Fruit fly (Drosophila melanogaster) whole organism, embryonic: ENCODE measurements around the gene Iyd.
A peak's percentile ranks its signal among the peaks of the same experiment; 100 is the strongest.

Source experiments
- Abd-B ChIP-seq: fragments of 200-800 bp; sonication (Bioruptor generic); optimal IDR thresholded peaks from 2 replicates; lab custom pipeline; 2018; ENCODE audit warnings: missing biosample characterization, mild to moderate bottlenecking, missing genetic modification characterization, moderate library complexity
- Aef1 ChIP-seq: fragments of 200-800 bp; sonication (Bioruptor generic); IDR thresholded peaks from 3 replicates; pipeline ENCODE4 v1.3.6; 2022; ENCODE audit warnings: missing biosample characterization, missing genetic modification characterization
- BEAF-32 ChIP-seq: fragments of 200-800 bp; sonication (Bioruptor generic); optimal IDR thresholded peaks from 3 replicates; lab custom pipeline; 2017; ENCODE audit warnings: missing biosample characterization, missing genetic modification characterization, mild to moderate bottlenecking, moderate library complexity, missing genetic modification reagents
- CG10147 ChIP-seq: fragments of 200-800 bp; sonication (Bioruptor generic); optimal IDR thresholded peaks from 2 replicates; lab custom pipeline; 2019; ENCODE audit warnings: missing biosample characterization, mild to moderate bottlenecking, missing genetic modification characterization, moderate library complexity
- CG10209 ChIP-seq: fragments of 200-800 bp; sonication (Bioruptor generic); optimal IDR thresholded peaks from 3 replicates; lab custom pipeline; 2017; ENCODE audit warnings: missing biosample characterization, mild to moderate bottlenecking, missing genetic modification characterization, missing genetic modification reagents
- CG10543 ChIP-seq: fragments of 200-800 bp; sonication (Bioruptor generic); optimal IDR thresholded peaks from 3 replicates; lab custom pipeline; 2017; ENCODE audit warnings: missing biosample characterization, mild to moderate bottlenecking, missing genetic modification characterization, moderate library complexity
- CG10979 ChIP-seq: fragments of 200-800 bp; sonication (Bioruptor generic); optimal IDR thresholded peaks from 2 replicates; lab custom pipeline; 2018; ENCODE audit warnings: missing biosample characterization, mild to moderate bottlenecking, missing genetic modification characterization, moderate library complexity
- CG11093 ChIP-seq: fragments of 200-800 bp; sonication (Bioruptor generic); IDR thresholded peaks from 3 replicates; pipeline ENCODE4 v1.3.6; 2022; ENCODE audit warnings: missing biosample characterization, missing genetic modification characterization
- CG11504 ChIP-seq: fragments of 200-800 bp; sonication (Bioruptor generic); optimal IDR thresholded peaks from 3 replicates; lab custom pipeline; 2019; ENCODE audit warnings: missing biosample characterization, mild to moderate bottlenecking, missing genetic modification characterization, moderate library complexity
- CG12659 ChIP-seq: fragments of 200-800 bp; sonication (Bioruptor generic); optimal IDR thresholded peaks from 3 replicates; lab custom pipeline; 2017; ENCODE audit warnings: mild to moderate bottlenecking, missing biosample characterization, missing genetic modification reagents, missing genetic modification characterization
- CG12942 ChIP-seq: fragments of 200-800 bp; sonication (Bioruptor generic); optimal IDR thresholded peaks from 3 replicates; lab custom pipeline; 2016; ENCODE audit warnings: missing biosample characterization, missing genetic modification characterization
- CG13287 ChIP-seq: fragments of 200-800 bp; sonication (Bioruptor generic); IDR thresholded peaks from 2 replicates; pipeline ENCODE4 v1.3.6; 2022; ENCODE audit warnings: missing biosample characterization, missing genetic modification characterization; ENCODE audit not compliant: partially characterized antibody
- CG13424 ChIP-seq: fragments of 200-800 bp; sonication (Bioruptor generic); optimal IDR thresholded peaks from 2 replicates; lab custom pipeline; 2019; ENCODE audit warnings: missing biosample characterization, mild to moderate bottlenecking, missing genetic modification characterization, moderate library complexity
- CG14965 ChIP-seq: fragments of 200-800 bp; sonication (Bioruptor generic); optimal IDR thresholded peaks from 2 replicates; lab custom pipeline; 2016; ENCODE audit warnings: missing biosample characterization, missing genetic modification characterization, borderline replicate concordance
- CG16779 ChIP-seq: fragments of 200-800 bp; sonication (Bioruptor generic); IDR thresholded peaks from 2 replicates; pipeline ENCODE4 v1.3.6; 2022; ENCODE audit warnings: missing biosample characterization, missing genetic modification characterization
- CG1832 ChIP-seq: fragments of 200-800 bp; sonication (Bioruptor generic); optimal IDR thresholded peaks from 2 replicates; lab custom pipeline; 2017; ENCODE audit warnings: missing biosample characterization, mild to moderate bottlenecking, missing genetic modification characterization, inconsistent platforms
- CG18599 ChIP-seq: fragments of 200-800 bp; sonication (Bioruptor generic); optimal IDR thresholded peaks from 3 replicates; lab custom pipeline; 2017; ENCODE audit warnings: missing biosample characterization, missing genetic modification characterization, mild to moderate bottlenecking, moderate library complexity, missing genetic modification reagents
- CG18764 ChIP-seq: fragments of 200-800 bp; sonication (Bioruptor generic); optimal IDR thresholded peaks from 3 replicates; lab custom pipeline; 2016; ENCODE audit warnings: missing biosample characterization, missing genetic modification characterization
- CG2116 ChIP-seq: fragments of 200-800 bp; sonication (Bioruptor generic); optimal IDR thresholded peaks from 3 replicates; lab custom pipeline; 2018; ENCODE audit warnings: missing biosample characterization, mild to moderate bottlenecking, missing genetic modification characterization
- CG2712 ChIP-seq: fragments of 200-800 bp; optimal IDR thresholded peaks from 3 replicates; lab custom pipeline; 2019; ENCODE audit warnings: missing biosample characterization, mild to moderate bottlenecking, missing genetic modification characterization, moderate library complexity
- CG30020 ChIP-seq: fragments of 200-800 bp; optimal IDR thresholded peaks from 2 replicates; lab custom pipeline; 2019; ENCODE audit warnings: missing biosample characterization, mild to moderate bottlenecking, missing genetic modification characterization, moderate library complexity
- CG43689 ChIP-seq: fragments of 200-800 bp; sonication (Bioruptor generic); IDR thresholded peaks from 2 replicates; pipeline ENCODE4 v1.3.6; 2022; ENCODE audit warnings: missing biosample characterization, missing genetic modification characterization
- CG4617 ChIP-seq: fragments of 200-800 bp; sonication (Bioruptor generic); optimal IDR thresholded peaks from 3 replicates; lab custom pipeline; 2016; ENCODE audit warnings: missing biosample characterization, missing genetic modification characterization, borderline replicate concordance
- CG6175 ChIP-seq: fragments of 200-800 bp; sonication (Bioruptor generic); IDR thresholded peaks from 3 replicates; pipeline ENCODE4 v1.3.6; 2022; ENCODE audit warnings: missing biosample characterization, missing genetic modification characterization
- CG8924 ChIP-seq: fragments of 200-800 bp; optimal IDR thresholded peaks from 3 replicates; lab custom pipeline; 2019; ENCODE audit warnings: missing biosample characterization, mild to moderate bottlenecking, missing genetic modification characterization, moderate library complexity
- CG9932 ChIP-seq: fragments of 200-800 bp; sonication (Bioruptor generic); IDR thresholded peaks from 2 replicates; pipeline ENCODE4 v1.3.6; 2022; ENCODE audit warnings: missing biosample characterization, missing genetic modification characterization
- Dek ChIP-seq: fragments of 200-800 bp; sonication (Bioruptor generic); optimal IDR thresholded peaks from 3 replicates; lab custom pipeline; 2019; ENCODE audit warnings: missing biosample characterization, mild to moderate bottlenecking, missing genetic modification characterization, moderate library complexity
- Dip3 ChIP-seq: fragments of 200-800 bp; sonication (Bioruptor generic); optimal IDR thresholded peaks from 3 replicates; lab custom pipeline; 2016; ENCODE audit warnings: missing biosample characterization, missing genetic modification characterization
- Dll ChIP-seq: fragments of 200-800 bp; sonication (Bioruptor generic); IDR thresholded peaks from 4 replicates; pipeline ENCODE4 v1.3.6; 2022; ENCODE audit warnings: missing biosample characterization, missing genetic modification characterization; ENCODE audit not compliant: partially characterized antibody
- E2f1 ChIP-seq: fragments of 200-800 bp; sonication (Bioruptor generic); IDR thresholded peaks from 2 replicates; pipeline ENCODE4 v1.3.6; 2022; ENCODE audit warnings: missing biosample characterization, missing genetic modification characterization
- Mad ChIP-seq: fragments of 200-800 bp; sonication (Bioruptor generic); optimal IDR thresholded peaks from 2 replicates; lab custom pipeline; 2016; ENCODE audit warnings: missing biosample characterization, missing genetic modification characterization
- Rx ChIP-seq: fragments of 200-800 bp; sonication (Bioruptor generic); IDR thresholded peaks from 2 replicates; pipeline ENCODE4 v1.3.6; 2022; ENCODE audit warnings: missing biosample characterization, missing genetic modification characterization
- Usf ChIP-seq: fragments of 200-800 bp; sonication (Bioruptor generic); optimal IDR thresholded peaks from 2 replicates; lab custom pipeline; 2017; ENCODE audit warnings: missing genotype, missing biosample characterization, missing genetic modification characterization
- ac ChIP-seq: fragments of 200-800 bp; sonication (Bioruptor generic); optimal IDR thresholded peaks from 3 replicates; lab custom pipeline; 2017; ENCODE audit warnings: missing biosample characterization, mild to moderate bottlenecking, missing genetic modification characterization
- cas ChIP-seq: fragments of 200-800 bp; sonication (Bioruptor generic); IDR thresholded peaks from 2 replicates; pipeline ENCODE4 v1.3.6; 2022; ENCODE audit warnings: missing biosample characterization, missing genetic modification characterization
- corto ChIP-seq: fragments of 200-800 bp; sonication (Bioruptor generic); optimal IDR thresholded peaks from 2 replicates; lab custom pipeline; 2016; ENCODE audit warnings: missing biosample characterization, mild to moderate bottlenecking, missing genetic modification characterization, moderate library complexity
- ems ChIP-seq: fragments of 200-800 bp; sonication (Bioruptor generic); optimal IDR thresholded peaks from 3 replicates; lab custom pipeline; 2016; ENCODE audit warnings: missing biosample characterization, missing genetic modification characterization
- eve ChIP-seq, 2 experiments: fragments of >200 bp; optimal IDR thresholded peaks; 2 replicates each; lab custom pipeline; 2017; ENCODE audit warnings: missing biosample characterization in 2 of 2, missing genetic modification characterization in 2 of 2
- ham ChIP-seq: fragments of 200-800 bp; sonication (Bioruptor generic); IDR thresholded peaks from 2 replicates; pipeline ENCODE4 v1.3.6; 2022; ENCODE audit warnings: missing biosample characterization, missing genetic modification characterization
- inv ChIP-seq: fragments of 200-800 bp; sonication (Bioruptor generic); IDR thresholded peaks from 2 replicates; pipeline ENCODE4 v1.3.6; 2022; ENCODE audit warnings: missing biosample characterization, missing genetic modification characterization; ENCODE audit not compliant: partially characterized antibody
- onecut ChIP-seq: fragments of 200-800 bp; sonication (Bioruptor generic); IDR thresholded peaks from 2 replicates; pipeline ENCODE4 v1.3.6; 2022; ENCODE audit warnings: missing biosample characterization, missing genetic modification characterization
- pfk ChIP-seq: fragments of 200-800 bp; sonication (Bioruptor generic); optimal IDR thresholded peaks from 2 replicates; lab custom pipeline; 2018; ENCODE audit warnings: missing biosample characterization, mild to moderate bottlenecking, missing genetic modification characterization, moderate library complexity
- psq ChIP-seq: fragments of 200-800 bp; sonication (Bioruptor generic); optimal IDR thresholded peaks from 2 replicates; lab custom pipeline; 2017; ENCODE audit warnings: missing biosample characterization, missing genetic modification characterization
- pzg ChIP-seq: fragments of 200-800 bp; sonication (Bioruptor generic); optimal IDR thresholded peaks from 3 replicates; lab custom pipeline; 2018; ENCODE audit warnings: missing biosample characterization, mild to moderate bottlenecking, missing genetic modification characterization, moderate library complexity
- sim ChIP-seq: fragments of 200-800 bp; sonication (Bioruptor generic); IDR thresholded peaks from 2 replicates; pipeline ENCODE4 v1.3.6; 2022; ENCODE audit warnings: missing biosample characterization, missing genetic modification characterization
- sisA ChIP-seq: fragments of 200-800 bp; sonication (Bioruptor generic); IDR thresholded peaks from 2 replicates; pipeline ENCODE4 v1.3.6; 2022; ENCODE audit warnings: missing biosample characterization, missing genetic modification characterization
- toy ChIP-seq: fragments of 200-800 bp; sonication (Bioruptor generic); IDR thresholded peaks from 2 replicates; pipeline ENCODE4 v1.3.6; 2022; ENCODE audit warnings: missing biosample characterization, missing genetic modification characterization
- trem ChIP-seq: fragments of 200-800 bp; optimal IDR thresholded peaks from 3 replicates; lab custom pipeline; 2019; ENCODE audit warnings: missing biosample characterization, mild to moderate bottlenecking, missing genetic modification characterization, moderate library complexity
- twi ChIP-seq: fragments of 200-800 bp; optimal IDR thresholded peaks from 2 replicates; lab custom pipeline; 2019; ENCODE audit warnings: missing biosample characterization, mild to moderate bottlenecking, missing genetic modification characterization, moderate library complexity
- z ChIP-seq: fragments of 200-800 bp; sonication (Bioruptor generic); IDR thresholded peaks from 3 replicates; pipeline ENCODE4 v1.3.6; 2022; ENCODE audit warnings: missing biosample characterization, missing genetic modification characterization

Iyd gene

DNA sequence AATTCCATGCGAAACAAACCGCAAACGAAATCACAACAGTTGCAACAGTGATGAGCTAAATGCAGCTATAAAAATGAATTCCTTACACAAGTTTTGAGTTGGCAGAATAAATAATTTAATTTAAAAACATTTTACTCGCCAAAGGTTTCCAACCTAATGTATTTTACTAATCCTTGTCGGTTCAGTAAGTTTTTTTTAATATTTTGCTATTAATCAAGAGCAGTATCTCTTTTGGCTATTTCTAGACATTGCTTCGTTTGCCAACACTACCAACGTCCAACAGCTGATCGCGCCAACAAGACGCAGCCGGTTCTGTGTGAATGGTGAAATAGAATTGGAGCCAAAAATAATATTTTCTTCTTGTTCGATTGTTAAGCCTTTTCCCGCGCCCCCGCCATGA, 31.4 kb downstream of the Iyd start, which contains the start of the genes CG32075, CG45101 and SuUR (continued):
- TF ChIP-seq CG10209 (GFP tag; lab: Kevin White, UChicago) (peak; percentile 85), CG2116 (GFP tag; lab: Kevin White, UChicago) (peak; percentile 67), Rx (GFP tag; lab: Robert Waterston, UW) (peak; percentile 77), Dip3 (peak; percentile 91), toy (no peak), Dll (GFP tag; lab: Robert Waterston, UW) (no peak), CG13424 (tag; lab: Kevin White, UChicago) (peak; percentile 90), CG11093 (GFP tag; lab: Robert Waterston, UW) (peak; percentile 73; the same call in 2 of the 3 replicates), CG10543 (GFP tag; lab: Kevin White, UChicago) (peak; percentile 90), cas (peak; percentile 62), CG9932 (GFP tag; lab: Robert Waterston, UW) (peak; percentile 94), CG43689 (GFP tag; lab: Robert Waterston, UW) (peak; percentile 50; the same call in 1 of the 2 replicates), CG11504 (peak; percentile 85), CG12942 (peak; percentile 94), Abd-B (GFP tag; lab: Kevin White, UChicago) (peak; percentile 89), Mad (peak; percentile 90), CG10979 (tag; lab: Kevin White, UChicago) (peak; percentile 76), CG1832 (GFP tag; lab: Kevin White, UChicago) (no peak), CG18599 (GFP tag; lab: Kevin White, UChicago) (peak; percentile 83), CG16779 (GFP tag; lab: Robert Waterston, UW) (peak; percentile 54; the same call in 1 of the 2 replicates), twi (tag; lab: Kevin White, UChicago) (peak; percentile 72), CG12659 (GFP tag; lab: Kevin White, UChicago) (peak; percentile 94), inv (no peak), CG30020 (tag; lab: Kevin White, UChicago) (peak; percentile 61), CG2712 (tag; lab: Kevin White, UChicago) (peak; percentile 91), CG10147 (GFP tag; lab: Kevin White, UChicago) (peak; percentile 67), Aef1 (GFP tag; lab: Robert Waterston, UW) (peak; percentile 90), ham (GFP tag; lab: Robert Waterston, UW) (peak; percentile 29; the same call in 1 of the 2 replicates), Dek (peak; percentile 78), pzg (GFP tag; lab: Kevin White, UChicago) (peak; percentile 75), CG14965 (no peak), ems (peak; percentile 91), BEAF-32 (GFP tag; lab: Kevin White, UChicago) (peak; percentile 39), psq (GFP tag; lab: Kevin White, UChicago) (peak; percentile 56), E2f1 (peak; percentile 90), ac (peak; percentile 38), sisA (GFP tag; lab: Robert Waterston, UW) (peak; percentile 92), z (GFP tag; lab: Robert Waterston, UW) (no peak), CG4617 (GFP tag; lab: Kevin White, UChicago) (peak; percentile 96), CG6175 (GFP tag; lab: Robert Waterston, UW) (peak; percentile 66; the same call in 1 of the 3 replicates), sim (no peak), CG13287 (GFP tag; lab: Robert Waterston, UW) (peak; percentile 49), pfk (GFP tag; lab: Kevin White, UChicago) (no peak), CG18764 (GFP tag; lab: Kevin White, UChicago) (peak; percentile 83), corto (GFP tag; lab: Kevin White, UChicago) (peak; percentile 59), CG8924 (peak; percentile 86), eve (GFP tag; optimal IDR thresholded peaks at IDR 0.05; lab: Kevin White, UChicago) (peak in 1 of 2 experiments; percentile 32), onecut (GFP tag; lab: Robert Waterston, UW) (peak; percentile 34; the same call in 1 of the 2 replicates), Usf (GFP tag; lab: Kevin White, UChicago) (peak; percentile 73), trem (peak; percentile 79)
